Fruit fly (Drosophila melanogaster) whole organism, embryonic: Measurements from ENCODE around the gene CG5068.

Experiments used
- Abd-B ChIP-seq: fragments of 200-800 bp; sonication (Bioruptor generic); optimal IDR thresholded peaks from 2 replicates; lab custom pipeline; 2018; ENCODE audit warnings: missing biosample characterization, mild to moderate bottlenecking, missing genetic modification characterization, moderate library complexity
- B-H2 ChIP-seq: fragments of 200-800 bp; sonication (Bioruptor generic); optimal IDR thresholded peaks from 2 replicates; lab custom pipeline; 2018; ENCODE audit warnings: missing biosample characterization, mild to moderate bottlenecking, missing genetic modification characterization
- CG10267 ChIP-seq: fragments of 200-800 bp; sonication (Bioruptor generic); optimal IDR thresholded peaks from 2 replicates; lab custom pipeline; 2018; ENCODE audit warnings: missing biosample characterization, mild to moderate bottlenecking, missing genetic modification characterization, moderate library complexity
- CG10565 ChIP-seq: fragments of 200-800 bp; sonication (Bioruptor generic); optimal IDR thresholded peaks from 3 replicates; lab custom pipeline; 2016; ENCODE audit warnings: missing biosample characterization, mild to moderate bottlenecking, missing genetic modification characterization
- CG11085 ChIP-seq: fragments of 200-800 bp; sonication (Bioruptor generic); IDR thresholded peaks from 2 replicates; pipeline ENCODE4 v1.3.6; 2022; ENCODE audit warnings: missing biosample characterization, missing genetic modification characterization
- CG11504 ChIP-seq: fragments of 200-800 bp; sonication (Bioruptor generic); optimal IDR thresholded peaks from 3 replicates; lab custom pipeline; 2019; ENCODE audit warnings: missing biosample characterization, mild to moderate bottlenecking, missing genetic modification characterization, moderate library complexity
- CG15514 ChIP-seq: fragments of 200-800 bp; sonication (Bioruptor generic); optimal IDR thresholded peaks from 3 replicates; lab custom pipeline; 2017; ENCODE audit warnings: missing biosample characterization, missing genetic modification characterization, mild to moderate bottlenecking, moderate library complexity, missing genetic modification reagents
- CG15601 ChIP-seq: fragments of 200-800 bp; sonication (Bioruptor generic); optimal IDR thresholded peaks from 3 replicates; lab custom pipeline; 2019; ENCODE audit warnings: missing biosample characterization, mild to moderate bottlenecking, missing genetic modification characterization, moderate library complexity
- CG17328 ChIP-seq: fragments of 200-800 bp; sonication (Bioruptor generic); IDR thresholded peaks from 2 replicates; pipeline ENCODE4 v1.3.6; 2022; ENCODE audit warnings: missing biosample characterization, missing genetic modification characterization
- CG17385 ChIP-seq: fragments of 200-800 bp; sonication (Bioruptor generic); optimal IDR thresholded peaks from 3 replicates; lab custom pipeline; 2018; ENCODE audit warnings: missing biosample characterization, mild to moderate bottlenecking, missing genetic modification characterization
- CG17802 ChIP-seq: fragments of 200-800 bp; sonication (Bioruptor generic); optimal IDR thresholded peaks from 2 replicates; lab custom pipeline; 2018; ENCODE audit warnings: missing biosample characterization, mild to moderate bottlenecking, missing genetic modification characterization, moderate library complexity
- CG18476 ChIP-seq: fragments of 200-800 bp; sonication (Bioruptor generic); optimal IDR thresholded peaks from 2 replicates; lab custom pipeline; 2016; ENCODE audit warnings: missing biosample characterization, mild to moderate bottlenecking, missing genetic modification characterization
- CG30431 ChIP-seq: fragments of 200-800 bp; sonication (Bioruptor generic); optimal IDR thresholded peaks from 2 replicates; lab custom pipeline; 2017; ENCODE audit warnings: missing biosample characterization, missing genetic modification characterization
- CG32532 ChIP-seq: fragments of 200-800 bp; sonication (Bioruptor generic); IDR thresholded peaks from 2 replicates; pipeline ENCODE4 v1.3.6; 2022; ENCODE audit warnings: missing biosample characterization, missing genetic modification characterization
- CG34376 ChIP-seq: fragments of 200-800 bp; sonication (Bioruptor generic); optimal IDR thresholded peaks from 2 replicates; lab custom pipeline; 2018; ENCODE audit warnings: missing biosample characterization, mild to moderate bottlenecking, missing genetic modification characterization
- CG3847 ChIP-seq: fragments of 200-800 bp; sonication (Bioruptor generic); IDR thresholded peaks from 2 replicates; pipeline ENCODE4 v1.3.6; 2022; ENCODE audit warnings: missing biosample characterization, missing genetic modification characterization
- CG5245 ChIP-seq: fragments of 200-800 bp; sonication (Bioruptor generic); optimal IDR thresholded peaks from 3 replicates; lab custom pipeline; 2016; ENCODE audit warnings: missing biosample characterization, missing genetic modification characterization
- CG6272 ChIP-seq: fragments of 200-800 bp; sonication (Bioruptor generic); IDR thresholded peaks from 2 replicates; pipeline ENCODE4 v1.3.6; 2022; ENCODE audit warnings: missing biosample characterization, missing genetic modification characterization
- CG8290 ChIP-seq, 3 experiments: fragments of 200-800 bp; sonication (Bioruptor generic); optimal IDR thresholded peaks; 2 replicates each; lab custom pipeline; 2016 to 2019; ENCODE audit warnings: missing biosample characterization in 3 of 3, missing genetic modification characterization in 3 of 3, mild to moderate bottlenecking in 2 of 3, moderate library complexity in 1 of 3
- CG9215 ChIP-seq: fragments of 200-800 bp; sonication (Bioruptor generic); IDR thresholded peaks from 2 replicates; pipeline ENCODE4 v1.3.6; 2022; ENCODE audit warnings: missing biosample characterization, missing genetic modification characterization
- CkIIα-i1 ChIP-seq: fragments of 200-800 bp; sonication (Bioruptor generic); IDR thresholded peaks from 2 replicates; pipeline ENCODE4 v1.3.6; 2022; ENCODE audit warnings: missing biosample characterization, missing genetic modification characterization
- CrebB ChIP-seq: fragments of 200-800 bp; sonication (Bioruptor generic); optimal IDR thresholded peaks from 3 replicates; lab custom pipeline; 2018; ENCODE audit warnings: missing biosample characterization, mild to moderate bottlenecking, missing genetic modification characterization
- Dek ChIP-seq: fragments of 200-800 bp; sonication (Bioruptor generic); optimal IDR thresholded peaks from 3 replicates; lab custom pipeline; 2019; ENCODE audit warnings: missing biosample characterization, mild to moderate bottlenecking, missing genetic modification characterization, moderate library complexity
- Fer2 ChIP-seq: fragments of 200-800 bp; sonication (Bioruptor generic); optimal IDR thresholded peaks from 2 replicates; lab custom pipeline; 2018; ENCODE audit warnings: missing biosample characterization, mild to moderate bottlenecking, missing genetic modification characterization, moderate library complexity
- Fer3 ChIP-seq: fragments of 200-800 bp; sonication (Bioruptor generic); optimal IDR thresholded peaks from 2 replicates; lab custom pipeline; 2018; ENCODE audit warnings: missing biosample characterization, mild to moderate bottlenecking, missing genetic modification characterization, moderate library complexity
- HHEX ChIP-seq: fragments of 200-800 bp; sonication (Bioruptor generic); optimal IDR thresholded peaks from 3 replicates; lab custom pipeline; 2017; ENCODE audit warnings: missing biosample characterization, mild to moderate bottlenecking, missing genetic modification characterization, missing genetic modification reagents
- Nf-YC ChIP-seq: fragments of 200-800 bp; optimal IDR thresholded peaks from 3 replicates; lab custom pipeline; 2019; ENCODE audit warnings: missing biosample characterization, mild to moderate bottlenecking, missing genetic modification characterization, moderate library complexity
- Ptx1 ChIP-seq: fragments of 200-800 bp; sonication (Bioruptor generic); IDR thresholded peaks from 2 replicates; pipeline ENCODE4 v1.3.6; 2022; ENCODE audit warnings: missing biosample characterization, missing genetic modification characterization
- Sox100B ChIP-seq: fragments of 200-800 bp; sonication (Bioruptor generic); optimal IDR thresholded peaks from 3 replicates; lab custom pipeline; 2018; ENCODE audit warnings: missing biosample characterization, mild to moderate bottlenecking, missing genetic modification characterization
- Ssrp ChIP-seq: fragments of 200-800 bp; sonication (Bioruptor generic); optimal IDR thresholded peaks from 2 replicates; lab custom pipeline; 2018; ENCODE audit warnings: missing biosample characterization, mild to moderate bottlenecking, missing genetic modification characterization, moderate library complexity
- al ChIP-seq: fragments of 200-800 bp; sonication (Bioruptor generic); IDR thresholded peaks from 2 replicates; pipeline ENCODE4 v1.3.6; 2022; ENCODE audit warnings: missing biosample characterization, missing genetic modification characterization
- bsh ChIP-seq, 2 experiments: fragments of 200-800 bp; sonication (Bioruptor generic); optimal IDR thresholded peaks; 2 replicates each; lab custom pipeline; 2017 to 2018; ENCODE audit warnings: mild to moderate bottlenecking in 2 of 2, missing biosample characterization in 2 of 2, missing genetic modification characterization in 2 of 2, moderate library complexity in 1 of 2
- corto ChIP-seq: fragments of 200-800 bp; sonication (Bioruptor generic); optimal IDR thresholded peaks from 2 replicates; lab custom pipeline; 2016; ENCODE audit warnings: missing biosample characterization, mild to moderate bottlenecking, missing genetic modification characterization, moderate library complexity
- cwo ChIP-seq: fragments of 200-800 bp; sonication (Bioruptor generic); optimal IDR thresholded peaks from 3 replicates; lab custom pipeline; 2017; ENCODE audit warnings: missing biosample characterization, missing genetic modification characterization, mild to moderate bottlenecking, moderate library complexity, missing genetic modification reagents
- en ChIP-seq: fragments of 200-800 bp; sonication (Bioruptor generic); optimal IDR thresholded peaks from 2 replicates; lab custom pipeline; 2016; ENCODE audit warnings: missing biosample characterization, missing genetic modification characterization
- fd3F ChIP-seq: fragments of 200-800 bp; sonication (Bioruptor generic); optimal IDR thresholded peaks from 2 replicates; lab custom pipeline; 2018; ENCODE audit warnings: missing biosample characterization, mild to moderate bottlenecking, missing genetic modification characterization, moderate library complexity
- kni ChIP-seq: fragments of 200-800 bp; sonication (Bioruptor generic); optimal IDR thresholded peaks from 3 replicates; lab custom pipeline; 2017; ENCODE audit warnings: mild to moderate bottlenecking, missing biosample characterization, missing genetic modification reagents, missing genetic modification characterization
- knrl ChIP-seq: fragments of 200-800 bp; sonication (Bioruptor generic); IDR thresholded peaks from 3 replicates; pipeline ENCODE4 v1.3.6; 2022; ENCODE audit warnings: missing biosample characterization, missing genetic modification characterization; ENCODE audit not compliant: partially characterized antibody
- nmo ChIP-seq: fragments of 200-800 bp; sonication (Bioruptor generic); optimal IDR thresholded peaks from 2 replicates; lab custom pipeline; 2018; ENCODE audit warnings: missing biosample characterization, mild to moderate bottlenecking, missing genetic modification characterization, moderate library complexity
- psq ChIP-seq: fragments of 200-800 bp; sonication (Bioruptor generic); optimal IDR thresholded peaks from 2 replicates; lab custom pipeline; 2017; ENCODE audit warnings: missing biosample characterization, missing genetic modification characterization
- ranshi ChIP-seq: fragments of 200-800 bp; sonication (Bioruptor generic); IDR thresholded peaks from 2 replicates; pipeline ENCODE4 v1.3.6; 2022; ENCODE audit warnings: missing biosample characterization, missing genetic modification characterization
- sisA ChIP-seq: fragments of 200-800 bp; sonication (Bioruptor generic); IDR thresholded peaks from 2 replicates; pipeline ENCODE4 v1.3.6; 2022; ENCODE audit warnings: missing biosample characterization, missing genetic modification characterization
- slbo ChIP-seq: fragments of 200-800 bp; sonication (Bioruptor generic); IDR thresholded peaks from 2 replicates; pipeline ENCODE4 v1.3.6; 2022; ENCODE audit warnings: missing biosample characterization, missing genetic modification characterization
- sqz ChIP-seq: fragments of 200-800 bp; sonication (Bioruptor generic); optimal IDR thresholded peaks from 3 replicates; lab custom pipeline; 2018; ENCODE audit warnings: missing biosample characterization, mild to moderate bottlenecking, missing genetic modification characterization
- tgo ChIP-seq: fragments of 200-800 bp; sonication (Bioruptor generic); IDR thresholded peaks from 3 replicates; pipeline ENCODE4 v1.3.6; 2022; ENCODE audit warnings: missing biosample characterization, missing genetic modification characterization
- tio ChIP-seq: fragments of 200-800 bp; sonication (Bioruptor generic); optimal IDR thresholded peaks from 2 replicates; lab custom pipeline; 2017; ENCODE audit warnings: missing biosample characterization, missing genetic modification characterization, inconsistent platforms
- tll ChIP-seq, 2 experiments: fragments of 200-800 bp in 1 of 2; fragments of >200 bp in 1 of 2; sonication (Bioruptor generic) in 1 of 2; optimal IDR thresholded peaks; 2 replicates each; lab custom pipeline; 2017 to 2019; ENCODE audit warnings: missing biosample characterization in 2 of 2, missing genetic modification characterization in 2 of 2, mild to moderate bottlenecking in 1 of 2, moderate library complexity in 1 of 2
- zf30C ChIP-seq: fragments of 200-800 bp; sonication (Bioruptor generic); optimal IDR thresholded peaks from 3 replicates; lab custom pipeline; 2018; ENCODE audit warnings: missing biosample characterization, mild to moderate bottlenecking, missing genetic modification characterization
- zfh2 ChIP-seq: fragments of 200-800 bp; sonication (Bioruptor generic); optimal IDR thresholded peaks from 2 replicates; lab custom pipeline; 2016; ENCODE audit warnings: missing biosample characterization, missing genetic modification characterization

Gene CG5068

dm6 chr3L:8954648-8955033 is 31.9 kb upstream of the CG5068 start, which contains the start of gene GNBP3 (continued):
- TF ChIP-seq HHEX (peak; percentile 77), CG10565 (GFP tag; lab: Kevin White, UChicago) (peak; percentile 51), al (GFP tag; lab: Robert Waterston, UW) (peak; percentile 39), Sox100B (GFP tag; lab: Kevin White, UChicago) (peak; percentile 82), CG32532 (peak; percentile 69), sqz (peak; percentile 65), cwo (peak; percentile 33), CG17802 (tag; lab: Kevin White, UChicago) (no peak), CG9215 (peak; percentile 46), Abd-B (GFP tag; lab: Kevin White, UChicago) (peak; percentile 54), bsh (GFP tag; optimal IDR thresholded peaks at IDR 0.05; lab: Kevin White, UChicago) (peak; percentile 70 to 87), en (no peak), zf30C (GFP tag; lab: Kevin White, UChicago) (peak; percentile 88), CG30431 (GFP tag; lab: Kevin White, UChicago) (peak; percentile 3), Ptx1 (GFP tag; lab: Robert Waterston, UW) (peak; percentile 48), nmo (peak; percentile 50), sisA (GFP tag; lab: Robert Waterston, UW) (peak; percentile 78), fd3F (GFP tag; lab: Kevin White, UChicago) (peak; percentile 22), CG5245 (GFP tag; lab: Kevin White, UChicago) (peak; percentile 69), CG15514 (peak; percentile 68), CG10267 (peak; percentile 81), psq (GFP tag; lab: Kevin White, UChicago) (no peak), zfh2 (peak; percentile 19), Fer2 (peak; percentile 34), CrebB (tag; lab: Kevin White, UChicago) (peak; percentile 30), Nf-YC (peak; percentile 22), CkIIα-i1 (GFP tag; lab: Robert Waterston, UW) (no peak), corto (peak; percentile 92), CG17385 (GFP tag; lab: Kevin White, UChicago) (peak; percentile 16), Fer3 (tag; lab: Kevin White, UChicago) (peak; percentile 77), CG6272 (GFP tag; lab: Robert Waterston, UW) (0 out of 2 replicates have a peak, but pooled peaks have one; percentile 19), slbo (GFP tag; lab: Robert Waterston, UW) (peak; percentile 66), CG11085 (GFP tag; lab: Robert Waterston, UW) (0 out of 2 replicates have a peak, but pooled peaks have one; percentile 51), Ssrp (tag; lab: Kevin White, UChicago) (peak; percentile 28), tio (GFP tag; lab: Kevin White, UChicago) (peak; percentile 38), tll (GFP tag; optimal IDR thresholded peaks at IDR 0.05; lab: Kevin White, UChicago) (peak in 1 of 2 experiments; percentile 1), CG15601 (tag; lab: Kevin White, UChicago) (peak; percentile 60), Dek (tag; lab: Kevin White, UChicago) (peak; percentile 60), kni (GFP tag; lab: Kevin White, UChicago) (peak; percentile 28), ranshi (0 out of 2 replicates have a peak, but pooled peaks have one; percentile 32), CG3847 (GFP tag; lab: Robert Waterston, UW) (0 out of 2 replicates have a peak, but pooled peaks have one; percentile 7), knrl (GFP tag; lab: Robert Waterston, UW) (no peak), CG18476 (peak; percentile 74), CG11504 (tag; lab: Kevin White, UChicago) (peak; percentile 80), CG8290 (GFP tag; optimal IDR thresholded peaks at IDR 0.05; lab: Kevin White, UChicago) (peak; percentile 63), CG8290 (tag; optimal IDR thresholded peaks at IDR 0.05; lab: Kevin White, UChicago) (no peak), CG17328 (peak; percentile 47; the same call in 1 of the 2 replicates), CG34376 (peak; percentile 80), B-H2 (GFP tag; lab: Kevin White, UChicago) (peak; percentile 29), tgo (GFP tag; lab: Robert Waterston, UW) (no peak)
